Fruit fly (Drosophila melanogaster): ENCODE data around the gene Obp69a.

The Obp69a gene

dm6 chr3L:12408513-12409320, 12.7 kb downstream of the Obp69a start (continued):
- TF ChIP-seq lmd (GFP tag; IDR thresholded peaks at IDR 0.05) (peak; percentile 39; the same call in 1 of the 2 replicates), dati (GFP tag; IDR thresholded peaks at IDR 0.05) (no peak), CG12104 (GFP tag; optimal IDR thresholded peaks at IDR 0.05) (no peak), CG4617 (GFP tag; optimal IDR thresholded peaks at IDR 0.05; ENCODE audit: borderline replicate concordance) (no peak), Mrtf (GFP tag; IDR thresholded peaks at IDR 0.05) (no peak), pb (GFP tag; optimal IDR thresholded peaks at IDR 0.05) (peak; percentile 52), ATbp (GFP tag; optimal IDR thresholded peaks at IDR 0.05) (no peak), gsb-n (tag; optimal IDR thresholded peaks at IDR 0.05) (no peak), tin (GFP tag; optimal IDR thresholded peaks at IDR 0.05) (no peak), cwo (GFP tag; optimal IDR thresholded peaks at IDR 0.05) (peak; percentile 84), tna (GFP tag; IDR thresholded peaks at IDR 0.05; ENCODE audit: partially characterized antibody) (peak; percentile 67; the same call in 1 of the 2 replicates), Sox100B (GFP tag; optimal IDR thresholded peaks at IDR 0.05) (no peak), CG17612 (GFP tag; IDR thresholded peaks at IDR 0.05) (no peak), chm (GFP tag; IDR thresholded peaks at IDR 0.05) (peak; percentile 47; the same call in 1 of the 2 replicates), CG2116 (GFP tag; optimal IDR thresholded peaks at IDR 0.05) (no peak), HLH3B (GFP tag; IDR thresholded peaks at IDR 0.05) (peak; percentile 21; the same call in 1 of the 2 replicates), CG3407 (GFP tag; optimal IDR thresholded peaks at IDR 0.05) (no peak), Awh (GFP tag; IDR thresholded peaks at IDR 0.05) (peak; percentile 68), sisA (GFP tag; IDR thresholded peaks at IDR 0.05) (no peak), Atf3 (GFP tag; optimal IDR thresholded peaks at IDR 0.05) (no peak), sna (GFP tag; IDR thresholded peaks at IDR 0.05; ENCODE audit: partially characterized antibody) (peak; percentile 45; the same call in 1 of the 2 replicates), Tbp (GFP tag; optimal IDR thresholded peaks at IDR 0.05) (no peak), eve (GFP tag; optimal IDR thresholded peaks at IDR 0.05) (no peak), CG11695 (GFP tag; IDR thresholded peaks at IDR 0.05) (no peak), pum (GFP tag; optimal IDR thresholded peaks at IDR 0.05) (no peak), CG9437 (GFP tag; optimal IDR thresholded peaks at IDR 0.05) (no peak), CG14050 (GFP tag; IDR thresholded peaks at IDR 0.05) (no peak), Sry-β (GFP tag; optimal IDR thresholded peaks at IDR 0.05) (no peak), CG15514 (GFP tag; optimal IDR thresholded peaks at IDR 0.05) (peak; percentile 66), CG8388 (GFP tag; optimal IDR thresholded peaks at IDR 0.05) (no peak), ato (GFP tag; IDR thresholded peaks at IDR 0.05; ENCODE audit: partially characterized antibody) (no peak), Xbp1 (GFP tag; optimal IDR thresholded peaks at IDR 0.05) (no peak), ssp (GFP tag; IDR thresholded peaks at IDR 0.05) (no peak), Dfd (GFP tag; optimal IDR thresholded peaks at IDR 0.05) (no peak), H2.0 (GFP tag; IDR thresholded peaks at IDR 0.05) (0 out of 2 replicates have a peak, but pooled peaks have one; percentile 11), CG17186 (GFP tag; optimal IDR thresholded peaks at IDR 0.05) (no peak), toy (GFP tag; IDR thresholded peaks at IDR 0.05) (no peak), peb (GFP tag; IDR thresholded peaks at IDR 0.05) (no peak), wdn (GFP tag; IDR thresholded peaks at IDR 0.05) (0 out of 2 replicates have a peak, but pooled peaks have one; percentile 26), CG1529 (GFP tag; optimal IDR thresholded peaks at IDR 0.05) (no peak), run (tag; optimal IDR thresholded peaks at IDR 0.05) (no peak), phol (tag; optimal IDR thresholded peaks at IDR 0.05) (no peak), CG8944 (GFP tag; optimal IDR thresholded peaks at IDR 0.05) (no peak), corto (GFP tag; optimal IDR thresholded peaks at IDR 0.05) (no peak), Doc3 (GFP tag; IDR thresholded peaks at IDR 0.05; ENCODE audit: partially characterized antibody) (no peak), Dad (GFP tag; optimal IDR thresholded peaks at IDR 0.05) (no peak), disco-r (GFP tag; optimal IDR thresholded peaks at IDR 0.05) (no peak), NC2β (GFP tag; optimal IDR thresholded peaks at IDR 0.05) (no peak), ap (GFP tag; IDR thresholded peaks at IDR 0.05) (0 out of 2 replicates have a peak, but pooled peaks have one; percentile 18), aop (GFP tag; IDR thresholded peaks at IDR 0.05) (no peak)
